Fruit fly (Drosophila melanogaster) whole organism, embryonic: Measurements from ENCODE around the gene CG11279.

ENCODE experiments used
- Antp ChIP-seq: fragments of 200-800 bp; sonication (Bioruptor generic); optimal IDR thresholded peaks from 3 replicates; lab custom pipeline; 2016; ENCODE audit warnings: missing biosample characterization, missing genetic modification characterization
- B-H1 ChIP-seq: fragments of 200-800 bp; sonication (Bioruptor generic); IDR thresholded peaks from 3 replicates; pipeline ENCODE4 v1.3.6; 2022; ENCODE audit warnings: missing biosample characterization, missing genetic modification characterization
- BEAF-32 ChIP-seq: fragments of 200-800 bp; sonication (Bioruptor generic); optimal IDR thresholded peaks from 3 replicates; lab custom pipeline; 2017; ENCODE audit warnings: missing biosample characterization, missing genetic modification characterization, mild to moderate bottlenecking, moderate library complexity, missing genetic modification reagents
- Bgb ChIP-seq: fragments of 200-800 bp; sonication (Bioruptor generic); IDR thresholded peaks from 2 replicates; pipeline ENCODE4 v1.3.6; 2022; ENCODE audit warnings: missing biosample characterization, missing genetic modification characterization; ENCODE audit not compliant: partially characterized antibody
- CG11247 ChIP-seq: fragments of 200-800 bp; sonication (Bioruptor generic); IDR thresholded peaks from 2 replicates; pipeline ENCODE4 v1.3.6; 2022; ENCODE audit warnings: missing biosample characterization, missing genetic modification characterization
- CG12942 ChIP-seq: fragments of 200-800 bp; sonication (Bioruptor generic); optimal IDR thresholded peaks from 3 replicates; lab custom pipeline; 2016; ENCODE audit warnings: missing biosample characterization, missing genetic modification characterization
- CG13123 ChIP-seq: fragments of 200-800 bp; sonication (Bioruptor generic); optimal IDR thresholded peaks from 2 replicates; lab custom pipeline; 2016; ENCODE audit warnings: missing biosample characterization, missing genetic modification characterization
- CG13424 ChIP-seq: fragments of 200-800 bp; sonication (Bioruptor generic); optimal IDR thresholded peaks from 2 replicates; lab custom pipeline; 2019; ENCODE audit warnings: missing biosample characterization, mild to moderate bottlenecking, missing genetic modification characterization, moderate library complexity
- CG15269 ChIP-seq: fragments of 200-800 bp; sonication (Bioruptor generic); optimal IDR thresholded peaks from 2 replicates; lab custom pipeline; 2018; ENCODE audit warnings: missing biosample characterization, mild to moderate bottlenecking, missing genetic modification characterization, moderate library complexity
- CG17912 ChIP-seq: fragments of 200-800 bp; sonication (Bioruptor generic); optimal IDR thresholded peaks from 2 replicates; lab custom pipeline; 2018; ENCODE audit warnings: missing biosample characterization, mild to moderate bottlenecking, missing genetic modification characterization
- CG1792 ChIP-seq: fragments of 200-800 bp; sonication (Bioruptor generic); optimal IDR thresholded peaks from 2 replicates; lab custom pipeline; 2016; ENCODE audit warnings: missing biosample characterization, missing genetic modification characterization
- CG30020 ChIP-seq: fragments of 200-800 bp; optimal IDR thresholded peaks from 2 replicates; lab custom pipeline; 2019; ENCODE audit warnings: missing biosample characterization, mild to moderate bottlenecking, missing genetic modification characterization, moderate library complexity
- CG30431 ChIP-seq: fragments of 200-800 bp; sonication (Bioruptor generic); optimal IDR thresholded peaks from 2 replicates; lab custom pipeline; 2017; ENCODE audit warnings: missing biosample characterization, missing genetic modification characterization
- CG3407 ChIP-seq: fragments of 200-800 bp; sonication (Bioruptor generic); optimal IDR thresholded peaks from 2 replicates; lab custom pipeline; 2018; ENCODE audit warnings: missing biosample characterization, mild to moderate bottlenecking, missing genetic modification characterization
- CG34422 ChIP-seq: fragments of 200-800 bp; sonication (Bioruptor generic); IDR thresholded peaks from 3 replicates; pipeline ENCODE4 v1.3.6; 2022; ENCODE audit warnings: missing biosample characterization, missing genetic modification characterization
- CG3995 ChIP-seq: fragments of 200-800 bp; sonication (Bioruptor generic); optimal IDR thresholded peaks from 3 replicates; lab custom pipeline; 2016; ENCODE audit warnings: missing biosample characterization, missing genetic modification characterization
- CG5245 ChIP-seq: fragments of 200-800 bp; sonication (Bioruptor generic); optimal IDR thresholded peaks from 3 replicates; lab custom pipeline; 2016; ENCODE audit warnings: missing biosample characterization, missing genetic modification characterization
- CG6654 ChIP-seq: fragments of 200-800 bp; sonication (Bioruptor generic); optimal IDR thresholded peaks from 2 replicates; lab custom pipeline; 2017; ENCODE audit warnings: missing biosample characterization, mild to moderate bottlenecking, missing genetic modification characterization
- CG6683 ChIP-seq: fragments of 200-800 bp; sonication (Bioruptor generic); optimal IDR thresholded peaks from 2 replicates; lab custom pipeline; 2017; ENCODE audit warnings: missing biosample characterization, mild to moderate bottlenecking, missing genetic modification characterization, missing genetic modification reagents
- CG7745 ChIP-seq: fragments of 200-800 bp; sonication (Bioruptor generic); optimal IDR thresholded peaks from 2 replicates; lab custom pipeline; 2018; ENCODE audit warnings: missing biosample characterization, mild to moderate bottlenecking, missing genetic modification characterization, moderate library complexity
- CG8359 ChIP-seq: fragments of 200-800 bp; sonication (Bioruptor generic); optimal IDR thresholded peaks from 2 replicates; lab custom pipeline; 2017; ENCODE audit warnings: missing biosample characterization, mild to moderate bottlenecking, missing genetic modification characterization, borderline replicate concordance
- CrebB ChIP-seq: fragments of 200-800 bp; sonication (Bioruptor generic); optimal IDR thresholded peaks from 3 replicates; lab custom pipeline; 2018; ENCODE audit warnings: missing biosample characterization, mild to moderate bottlenecking, missing genetic modification characterization
- Deaf1 ChIP-seq: fragments of 200-800 bp; optimal IDR thresholded peaks from 3 replicates; lab custom pipeline; 2019; ENCODE audit warnings: missing biosample characterization, mild to moderate bottlenecking, missing genetic modification characterization, moderate library complexity
- Gug ChIP-seq: fragments of 200-800 bp; sonication (Bioruptor generic); IDR thresholded peaks from 4 replicates; pipeline ENCODE4 v1.3.6; 2022; ENCODE audit warnings: missing biosample characterization, missing genetic modification characterization
- H2.0 ChIP-seq: fragments of 200-800 bp; sonication (Bioruptor generic); IDR thresholded peaks from 2 replicates; pipeline ENCODE4 v1.3.6; 2022; ENCODE audit warnings: missing biosample characterization, missing genetic modification characterization
- HHEX ChIP-seq: fragments of 200-800 bp; sonication (Bioruptor generic); optimal IDR thresholded peaks from 3 replicates; lab custom pipeline; 2017; ENCODE audit warnings: missing biosample characterization, mild to moderate bottlenecking, missing genetic modification characterization, missing genetic modification reagents
- HLHmδ ChIP-seq: fragments of 200-800 bp; sonication (Bioruptor generic); optimal IDR thresholded peaks from 2 replicates; lab custom pipeline; 2018; ENCODE audit warnings: missing biosample characterization, mild to moderate bottlenecking, missing genetic modification characterization, moderate library complexity
- Hand ChIP-seq: fragments of 200-800 bp; sonication (Bioruptor generic); optimal IDR thresholded peaks from 2 replicates; lab custom pipeline; 2017; ENCODE audit warnings: mild to moderate bottlenecking, missing biosample characterization, missing genetic modification reagents, missing genetic modification characterization
- Mrtf ChIP-seq: fragments of 200-800 bp; sonication (Bioruptor generic); IDR thresholded peaks from 3 replicates; pipeline ENCODE4 v1.3.6; 2022; ENCODE audit warnings: missing biosample characterization, missing genetic modification characterization
- NfI ChIP-seq: fragments of 200-800 bp; sonication (Bioruptor generic); optimal IDR thresholded peaks from 3 replicates; lab custom pipeline; 2018; ENCODE audit warnings: missing biosample characterization, mild to moderate bottlenecking, missing genetic modification characterization, moderate library complexity
- Oaz ChIP-seq: fragments of 200-800 bp; sonication (Bioruptor generic); IDR thresholded peaks from 2 replicates; pipeline ENCODE4 v1.3.6; 2022; ENCODE audit warnings: missing biosample characterization, missing genetic modification characterization
- Scr ChIP-seq: fragments of 200-800 bp; sonication (Bioruptor generic); IDR thresholded peaks from 2 replicates; pipeline ENCODE4 v1.3.6; 2022; ENCODE audit warnings: missing biosample characterization, missing genetic modification characterization; ENCODE audit not compliant: partially characterized antibody
- Spps ChIP-seq: fragments of 200-800 bp; sonication (Bioruptor generic); optimal IDR thresholded peaks from 2 replicates; lab custom pipeline; 2018; ENCODE audit warnings: missing biosample characterization, mild to moderate bottlenecking, missing genetic modification characterization
- TFAM ChIP-seq: fragments of 200-800 bp; sonication (Bioruptor generic); optimal IDR thresholded peaks from 2 replicates; lab custom pipeline; 2017; ENCODE audit warnings: missing biosample characterization, missing genetic modification characterization, inconsistent platforms
- bab2 ChIP-seq: fragments of 200-800 bp; sonication (Bioruptor generic); optimal IDR thresholded peaks from 2 replicates; lab custom pipeline; 2016; ENCODE audit warnings: missing biosample characterization, missing genetic modification characterization
- bsh ChIP-seq, 2 experiments: fragments of 200-800 bp; sonication (Bioruptor generic); optimal IDR thresholded peaks; 2 replicates each; lab custom pipeline; 2017 to 2018; ENCODE audit warnings: mild to moderate bottlenecking in 2 of 2, missing biosample characterization in 2 of 2, missing genetic modification characterization in 2 of 2, moderate library complexity in 1 of 2
- en ChIP-seq: fragments of 200-800 bp; sonication (Bioruptor generic); optimal IDR thresholded peaks from 2 replicates; lab custom pipeline; 2016; ENCODE audit warnings: missing biosample characterization, missing genetic modification characterization
- ewg ChIP-seq: fragments of 200-800 bp; sonication (Bioruptor generic); optimal IDR thresholded peaks from 3 replicates; lab custom pipeline; 2017; ENCODE audit warnings: mild to moderate bottlenecking, missing biosample characterization, missing genetic modification reagents, missing genetic modification characterization
- gcm ChIP-seq: fragments of 200-800 bp; sonication (Bioruptor generic); optimal IDR thresholded peaks from 2 replicates; lab custom pipeline; 2019; ENCODE audit warnings: missing biosample characterization, mild to moderate bottlenecking, missing genetic modification characterization, moderate library complexity
- gcm2 ChIP-seq: fragments of 200-800 bp; sonication (Bioruptor generic); optimal IDR thresholded peaks from 2 replicates; lab custom pipeline; 2016; ENCODE audit warnings: missing biosample characterization, missing genetic modification characterization
- kah ChIP-seq: fragments of 200-800 bp; sonication (Bioruptor generic); optimal IDR thresholded peaks from 2 replicates; lab custom pipeline; 2018; ENCODE audit warnings: missing biosample characterization, mild to moderate bottlenecking, missing genetic modification characterization
- nom ChIP-seq: fragments of 200-800 bp; sonication (Bioruptor generic); optimal IDR thresholded peaks from 2 replicates; lab custom pipeline; 2017; ENCODE audit warnings: missing biosample characterization, missing genetic modification characterization, mild to moderate bottlenecking, moderate library complexity, missing genetic modification reagents
- prd ChIP-seq, 3 experiments: fragments of >200 bp in 2 of 3; fragments of 200-800 bp in 1 of 3; sonication (Bioruptor generic) in 1 of 3; optimal IDR thresholded peaks in 2 of 3; IDR thresholded peaks in 1 of 3; 2 replicates in 2 of 3; 3 replicates in 1 of 3; pipeline versions ENCODE4 v1.3.6 to Lab custom; 2017 to 2022; ENCODE audit warnings: missing biosample characterization in 1 of 3, missing genetic modification characterization in 1 of 3
- ro ChIP-seq: fragments of 200-800 bp; sonication (Bioruptor generic); IDR thresholded peaks from 2 replicates; pipeline ENCODE4 v1.3.6; 2022; ENCODE audit warnings: missing biosample characterization, missing genetic modification characterization
- slbo ChIP-seq: fragments of 200-800 bp; sonication (Bioruptor generic); IDR thresholded peaks from 2 replicates; pipeline ENCODE4 v1.3.6; 2022; ENCODE audit warnings: missing biosample characterization, missing genetic modification characterization
- sna ChIP-seq: fragments of 200-800 bp; sonication (Bioruptor generic); IDR thresholded peaks from 2 replicates; pipeline ENCODE4 v1.3.6; 2022; ENCODE audit warnings: missing biosample characterization, missing genetic modification characterization; ENCODE audit not compliant: partially characterized antibody
- stwl ChIP-seq: fragments of 200-800 bp; sonication (Bioruptor generic); optimal IDR thresholded peaks from 3 replicates; lab custom pipeline; 2018; ENCODE audit warnings: missing biosample characterization, mild to moderate bottlenecking, missing genetic modification characterization, moderate library complexity
- unc-4 ChIP-seq: fragments of 200-800 bp; sonication (Bioruptor generic); IDR thresholded peaks from 2 replicates; pipeline ENCODE4 v1.3.6; 2022; ENCODE audit warnings: missing biosample characterization, missing genetic modification characterization; ENCODE audit not compliant: partially characterized antibody

CG11279 gene

dm6 chr3L:13015195-13015822 is 31.5 kb upstream of the CG11279 start, which contains the start of gene MICAL-like (continued):
- TF ChIP-seq prd (optimal IDR thresholded peaks at IDR 0.05; lab: Kevin White, UChicago) (no peak), prd (GFP tag; IDR thresholded peaks at IDR 0.05; lab: Robert Waterston, UW) (peak; percentile 51; the same call in 1 of the 3 replicates), bab2 (GFP tag; lab: Kevin White, UChicago) (peak; percentile 5), slbo (GFP tag; lab: Robert Waterston, UW) (peak; percentile 62), Oaz (no peak), ewg (no peak), Antp (GFP tag; lab: Kevin White, UChicago) (peak; percentile 47), Deaf1 (tag; lab: Kevin White, UChicago) (no peak), CG34422 (peak; percentile 27; the same call in 1 of the 3 replicates), B-H1 (GFP tag; lab: Robert Waterston, UW) (no peak), CrebB (tag; lab: Kevin White, UChicago) (no peak), CG7745 (tag; lab: Kevin White, UChicago) (no peak), gcm (GFP tag; lab: Kevin White, UChicago) (no peak), bsh (GFP tag; optimal IDR thresholded peaks at IDR 0.05; lab: Kevin White, UChicago) (peak in 1 of 2 experiments; percentile 28), CG3407 (GFP tag; lab: Kevin White, UChicago) (no peak), CG5245 (GFP tag; lab: Kevin White, UChicago) (peak; percentile 13), CG12942 (no peak), CG8359 (GFP tag; lab: Kevin White, UChicago) (no peak), unc-4 (GFP tag; lab: Robert Waterston, UW) (peak; percentile 84), CG15269 (tag; lab: Kevin White, UChicago) (no peak), ro (GFP tag; lab: Robert Waterston, UW) (no peak), BEAF-32 (GFP tag; lab: Kevin White, UChicago) (peak; percentile 75), H2.0 (GFP tag; lab: Robert Waterston, UW) (peak; percentile 13; the same call in 1 of the 2 replicates), TFAM (GFP tag; lab: Kevin White, UChicago) (no peak), CG3995 (GFP tag; lab: Kevin White, UChicago) (peak; percentile 89), CG30431 (GFP tag; lab: Kevin White, UChicago) (no peak), sna (GFP tag; lab: Robert Waterston, UW) (peak; percentile 91), Gug (no peak), CG13123 (GFP tag; lab: Kevin White, UChicago) (no peak), CG13424 (no peak), Spps (tag; lab: Kevin White, UChicago) (no peak), HHEX (GFP tag; lab: Kevin White, UChicago) (no peak), kah (no peak), CG6654 (GFP tag; lab: Kevin White, UChicago) (no peak), HLHmδ (no peak), en (GFP tag; lab: Kevin White, UChicago) (no peak), CG11247 (GFP tag; lab: Robert Waterston, UW) (0 out of 2 replicates have a peak, but pooled peaks have one; percentile 14), CG30020 (tag; lab: Kevin White, UChicago) (no peak), CG1792 (GFP tag; lab: Kevin White, UChicago) (no peak), Mrtf (GFP tag; lab: Robert Waterston, UW) (no peak), NfI (peak; percentile 39), CG17912 (GFP tag; lab: Kevin White, UChicago) (no peak), nom (GFP tag; lab: Kevin White, UChicago) (no peak), Bgb (GFP tag; lab: Robert Waterston, UW) (peak; percentile 82), CG6683 (GFP tag; lab: Kevin White, UChicago) (no peak), stwl (tag; lab: Kevin White, UChicago) (peak; percentile 71), Hand (GFP tag; lab: Kevin White, UChicago) (no peak), Scr (GFP tag; lab: Robert Waterston, UW) (peak; percentile 90), gcm2 (GFP tag; lab: Kevin White, UChicago) (no peak)
